Fruit fly (Drosophila melanogaster): Measurements from ENCODE around the gene CG43861.

dm6 chr2L:19961585-19961984, 55.5 kb downstream of the CG43861 start, which contains the start of gene CG42866:
- TF ChIP-seq CG14655 (GFP tag; optimal IDR thresholded peaks at IDR 0.05) (no peak), CG4496 (GFP tag; IDR thresholded peaks at IDR 0.05) (no peak), CG34367 (tag; optimal IDR thresholded peaks at IDR 0.05) (no peak), D1 (tag; optimal IDR thresholded peaks at IDR 0.05) (no peak)
